Fruit fly (Drosophila melanogaster): ENCODE results near the gene GstT3.

- TF ChIP-seq Blimp-1 (GFP tag; optimal IDR thresholded peaks at IDR 0.05): no peak
- no peak for TF ChIP-seq Ets96B (tag; optimal IDR thresholded peaks at IDR 0.05)
- TF ChIP-seq fkh (GFP tag; optimal IDR thresholded peaks at IDR 0.05): no peak
- TF ChIP-seq svp (GFP tag): no peak
- TF ChIP-seq CG8119 (GFP tag; IDR thresholded peaks at IDR 0.05): no peak
- TF ChIP-seq acj6 (GFP tag; optimal IDR thresholded peaks at IDR 0.05): no peak
- TF ChIP-seq CG8319 (GFP tag; optimal IDR thresholded peaks at IDR 0.05): no peak
- TF ChIP-seq CG11902 (GFP tag; optimal IDR thresholded peaks at IDR 0.05): no peak
These were observed 44.1 kb upstream of the GstT3 start for dm6 chrX:20423158-20423557.
